Worm (Caenorhabditis elegans): Measurements from ENCODE around the gene str-93.

Gene str-93

DNA sequence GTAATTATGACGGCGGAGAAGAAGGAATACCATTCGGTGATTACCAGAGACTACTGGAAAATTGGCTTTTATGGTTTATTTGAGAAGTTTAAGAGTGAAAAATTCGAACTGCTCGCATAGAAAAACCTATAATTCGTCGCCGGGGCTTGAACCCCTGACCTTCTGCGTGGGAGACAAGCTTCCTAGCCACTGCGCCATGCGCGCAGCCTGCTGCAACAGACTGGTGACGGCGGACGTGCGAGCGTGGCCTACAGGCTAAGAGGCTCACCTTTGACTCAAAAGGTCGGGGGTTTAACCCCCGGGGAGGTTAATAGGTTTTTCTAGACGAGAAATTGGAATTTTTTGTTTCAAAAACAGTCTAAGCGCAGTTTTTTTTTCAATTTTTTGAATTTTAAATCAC is 8.9 kb downstream of the str-93 start:
- TF ChIP-seq vab-7 (GFP tag; IDR thresholded peaks at IDR 0.05) (0 out of 2 replicates have a peak, but pooled peaks have one; percentile 29), T26A8.4 (GFP tag; IDR thresholded peaks at IDR 0.05) (no peak), set-16 (GFP tag; IDR thresholded peaks at IDR 0.05) (peak; percentile 69), aha-1 (tag) (peak; percentile 3), hif-1 (tag; optimal IDR thresholded peaks at IDR 0.05) (no peak), unc-130 (GFP tag; optimal IDR thresholded peaks at IDR 0.05) (no peak), nhr-48 (tag; optimal IDR thresholded peaks at IDR 0.05) (no peak), ces-1 (GFP tag; optimal IDR thresholded peaks at IDR 0.05) (no peak), Y48G9A.11 (GFP tag; IDR thresholded peaks at IDR 0.05) (0 out of 2 replicates have a peak, but pooled peaks have one; percentile 39)

DNA sequence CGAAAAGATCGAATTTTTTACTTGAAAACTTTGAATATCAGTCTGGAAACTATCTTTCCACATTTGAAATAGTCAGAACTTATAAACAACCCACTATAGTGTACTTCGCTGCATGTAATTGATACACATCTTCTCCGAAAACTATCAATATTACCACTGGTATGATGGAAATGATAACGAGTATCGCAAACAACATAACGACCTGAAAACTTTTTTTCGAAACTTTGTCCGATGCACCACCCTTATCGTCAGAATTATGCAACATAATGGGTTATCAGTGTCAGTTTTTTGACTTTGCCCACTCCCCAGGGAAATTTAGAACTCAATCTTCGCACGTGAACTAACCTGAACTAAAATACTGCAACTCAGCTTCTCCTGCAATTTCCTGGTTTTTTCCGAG is 11.0 kb downstream of the str-93 start:
- TF ChIP-seq ceh-44 (GFP tag; IDR thresholded peaks at IDR 0.05) (no peak), aly-2 (tag; optimal IDR thresholded peaks at IDR 0.05) (no peak), jun-1 (tag; optimal IDR thresholded peaks at IDR 0.05) (no peak), daf-16 (GFP tag; optimal IDR thresholded peaks at IDR 0.05) (no peak), daf-16 (tag; optimal IDR thresholded peaks at IDR 0.05) (peak; percentile 92), spr-1 (tag; optimal IDR thresholded peaks at IDR 0.05) (no peak), madf-9 (GFP tag; conservative IDR thresholded peaks at IDR 0.05) (no peak), mep-1 (tag; optimal IDR thresholded peaks at IDR 0.05) (no peak), nhr-41 (GFP tag; IDR thresholded peaks at IDR 0.05) (no peak), F26F4.8 (GFP tag; conservative IDR thresholded peaks at IDR 0.05) (no peak), pha-4 (GFP tag; IDR thresholded peaks at IDR 0.05) (no peak), pha-4 (tag; optimal IDR thresholded peaks at IDR 0.05) (no peak), nhr-28 (tag; optimal IDR thresholded peaks at IDR 0.05) (peak; percentile 58), spr-3 (GFP tag; optimal IDR thresholded peaks at IDR 0.05) (no peak), mxl-2 (GFP tag; conservative IDR thresholded peaks at IDR 0.05) (no peak), lin-15B (tag; optimal IDR thresholded peaks at IDR 0.05) (no peak), unc-62 (GFP tag; optimal IDR thresholded peaks at IDR 0.05 in 1 of 2) (no peak), unc-62 (tag; optimal IDR thresholded peaks at IDR 0.05) (no peak), lin-1 (GFP tag; IDR thresholded peaks at IDR 0.05) (no peak), aha-1 (tag) (peak; percentile 40), tra-1 (GFP tag; IDR thresholded peaks at IDR 0.05) (0 out of 2 replicates have a peak, but pooled peaks have one; percentile 34), snpc-4 (tag; optimal IDR thresholded peaks at IDR 0.05) (no peak), dmd-8 (GFP tag; IDR thresholded peaks at IDR 0.05) (no peak), snpc-1.2 (GFP tag; IDR thresholded peaks at IDR 0.05) (no peak), hlh-11 (tag; optimal IDR thresholded peaks at IDR 0.05) (peak; percentile 57), nhr-25 (tag; optimal IDR thresholded peaks at IDR 0.05; ENCODE audit: borderline replicate concordance, insufficient read depth) (no peak), pqm-1 (tag; optimal IDR thresholded peaks at IDR 0.05) (peak; percentile 82), dmd-6 (GFP tag; IDR thresholded peaks at IDR 0.05) (peak; percentile 86), php-3 (GFP tag; IDR thresholded peaks at IDR 0.05) (peak; percentile 65; the same call in 1 of the 2 replicates), Y48G9A.11 (GFP tag; IDR thresholded peaks at IDR 0.05) (no peak), nhr-111 (GFP tag; optimal IDR thresholded peaks at IDR 0.05) (no peak), lin-39 (tag; optimal IDR thresholded peaks at IDR 0.05) (no peak), zip-11 (GFP tag; IDR thresholded peaks at IDR 0.05) (no peak)

DNA sequence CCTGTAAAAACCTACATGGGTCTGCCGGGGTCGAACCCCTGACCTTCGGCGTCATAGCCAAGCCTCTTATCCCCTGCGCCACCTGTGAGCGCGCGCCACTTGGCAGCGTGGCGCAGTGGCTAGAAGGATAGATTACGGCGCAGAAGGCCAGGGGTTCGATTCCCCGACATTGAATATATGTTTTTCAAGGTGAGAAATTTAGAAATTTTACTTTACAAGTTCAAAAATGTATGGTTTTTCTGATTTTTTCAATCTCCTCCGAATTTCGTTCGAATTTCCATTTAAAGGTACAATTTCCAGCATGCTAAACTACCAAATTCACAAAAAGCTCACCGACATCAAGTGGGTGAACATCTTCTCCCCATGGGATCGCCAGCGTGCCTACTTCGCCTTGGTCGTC is 13.2 kb downstream of the str-93 start, which contains the start of gene dgat-2:
Gene dgat-2 (plus strand): TSS at position 301 of the 400 bp plus-strand sequence.
- TF ChIP-seq set-16 (GFP tag; IDR thresholded peaks at IDR 0.05) (peak; percentile 66), aha-1 (tag) (peak; percentile 19), Y75B8A.6 (GFP tag; IDR thresholded peaks at IDR 0.05) (no peak)
